Worm (Caenorhabditis elegans) whole organism, young adult: ENCODE data around the gene Y37D8A.26.

Experiments used
- F22D6.2 ChIP-seq: sonication (generic microtip); optimal IDR thresholded peaks from 2 replicates; lab custom pipeline; 2016; ENCODE audit warnings: mild to moderate bottlenecking, missing genetic modification characterization, missing compliant biosample characterization
- F23B12.7 ChIP-seq: sonication (generic microtip); optimal IDR thresholded peaks from 2 replicates; lab custom pipeline; 2017; ENCODE audit warnings: missing genetic modification characterization, mild to moderate bottlenecking, missing compliant biosample characterization, antibody characterized with exemption, moderate library complexity; ENCODE audit not compliant: insufficient read depth
- F55B11.4 ChIP-seq: sonication (generic microtip); optimal IDR thresholded peaks from 2 replicates; lab custom pipeline; 2016; ENCODE audit warnings: missing compliant biosample characterization, missing genetic modification characterization, borderline replicate concordance; ENCODE audit not compliant: insufficient read depth
- F57A8.1 ChIP-seq: fragments of 200-800 bp; sonication (Bioruptor generic); optimal IDR thresholded peaks from 2 replicates; lab custom pipeline; 2018; ENCODE audit warnings: mild to moderate bottlenecking, missing genetic modification characterization, moderate library complexity, missing compliant biosample characterization
- F57C9.4 ChIP-seq: sonication (generic microtip); optimal IDR thresholded peaks from 2 replicates; lab custom pipeline; 2017; ENCODE audit warnings: mild to moderate bottlenecking, missing genetic modification characterization, missing compliant biosample characterization
- K12H6.12 ChIP-seq: fragments of 200-800 bp; sonication (Bioruptor generic); optimal IDR thresholded peaks from 2 replicates; lab custom pipeline; 2018; ENCODE audit warnings: mild to moderate bottlenecking, missing genetic modification characterization, missing compliant biosample characterization
- T07F8.4 ChIP-seq: sonication (generic microtip); optimal IDR thresholded peaks from 2 replicates; lab custom pipeline; 2016; ENCODE audit warnings: mild to moderate bottlenecking, missing genetic modification characterization, moderate library complexity, missing compliant biosample characterization
- Y53F4B.3 ChIP-seq: fragments of 200-800 bp; sonication (Bioruptor generic); IDR thresholded peaks from 2 replicates; pipeline ENCODE4 v1.3.6; 2022; ENCODE audit warnings: missing genetic modification reagents, missing genetic modification characterization, missing compliant biosample characterization
- Y95B8A.8 ChIP-seq: fragments of 200-800 bp; sonication (Bioruptor generic); IDR thresholded peaks from 2 replicates; pipeline ENCODE4 v1.3.6; 2022; ENCODE audit warnings: missing genetic modification reagents, missing genetic modification characterization, missing compliant biosample characterization
- ZK185.1 ChIP-seq: sonication (generic microtip); optimal IDR thresholded peaks from 2 replicates; lab custom pipeline; 2016; ENCODE audit warnings: mild to moderate bottlenecking, missing genetic modification characterization, missing compliant biosample characterization; ENCODE audit not compliant: poor library complexity, severe bottlenecking
- atf-7 ChIP-seq: sonication (generic microtip); optimal IDR thresholded peaks from 2 replicates; lab custom pipeline; 2017; ENCODE audit warnings: mild to moderate bottlenecking, missing genetic modification characterization, missing compliant biosample characterization
- attf-3 ChIP-seq: fragments of 200-800 bp; sonication (Bioruptor generic); conservative IDR thresholded peaks from 2 replicates; pipeline ENCODE4 v1.3.6; 2022; ENCODE audit warnings: missing genetic modification reagents, missing genetic modification characterization, missing compliant biosample characterization
- attf-5 ChIP-seq: fragments of 200-800 bp; sonication (Bioruptor generic); optimal IDR thresholded peaks from 2 replicates; lab custom pipeline; 2018; ENCODE audit warnings: mild to moderate bottlenecking, missing genetic modification characterization, missing compliant biosample characterization
- cebp-1 ChIP-seq, 2 experiments: fragments of 200-800 bp in 1 of 2; sonication (Bioruptor generic) in 1 of 2; sonication (generic microtip) in 1 of 2; IDR thresholded peaks in 1 of 2; optimal IDR thresholded peaks in 1 of 2; 2 replicates each; pipeline versions ENCODE4 v1.3.6 to Lab custom; 2017 to 2022; ENCODE audit warnings: missing compliant biosample characterization in 2 of 2, missing genetic modification characterization in 2 of 2, mild to moderate bottlenecking in 1 of 2, missing genetic modification reagents in 1 of 2, moderate library complexity in 1 of 2
- ceh-79 ChIP-seq: sonication (generic microtip); optimal IDR thresholded peaks from 2 replicates; lab custom pipeline; 2017; ENCODE audit warnings: mild to moderate bottlenecking, missing genetic modification characterization, missing compliant biosample characterization
- chd-7 ChIP-seq: sonication (generic microtip); optimal IDR thresholded peaks from 2 replicates; lab custom pipeline; 2016; ENCODE audit warnings: mild to moderate bottlenecking, missing genetic modification characterization, moderate library complexity, missing compliant biosample characterization
- dpff-1 ChIP-seq: sonication (generic microtip); optimal IDR thresholded peaks from 2 replicates; lab custom pipeline; 2017; ENCODE audit warnings: mild to moderate bottlenecking, missing genetic modification characterization, missing compliant biosample characterization
- dpl-1 ChIP-seq: fragments of 150-350 bp; optimal IDR thresholded peaks from 2 replicates; lab custom pipeline; 2014; ENCODE audit warnings: missing biosample characterization, missing genetic modification reagents, missing genetic modification characterization
- efl-1 ChIP-seq: fragments of 150-350 bp; optimal IDR thresholded peaks from 2 replicates; lab custom pipeline; 2014; ENCODE audit warnings: missing biosample characterization, missing genetic modification reagents, missing genetic modification characterization
- egl-44 ChIP-seq: fragments of 200-800 bp; sonication (Bioruptor generic); IDR thresholded peaks from 2 replicates; pipeline ENCODE4 v1.3.6; 2022; ENCODE audit warnings: missing genetic modification reagents, missing genetic modification characterization, missing compliant biosample characterization
- ets-4 ChIP-seq: fragments of 200-800 bp; sonication (Bioruptor generic); optimal IDR thresholded peaks from 2 replicates; lab custom pipeline; 2018; ENCODE audit warnings: mild to moderate bottlenecking, missing genetic modification characterization, missing compliant biosample characterization
- gei-17 ChIP-seq: fragments of 200-800 bp; sonication (Bioruptor generic); optimal IDR thresholded peaks from 2 replicates; lab custom pipeline; 2018; ENCODE audit warnings: mild to moderate bottlenecking, missing genetic modification characterization, missing compliant biosample characterization
- hmg-20 ChIP-seq: fragments of 200-800 bp; sonication (Bioruptor generic); IDR thresholded peaks from 2 replicates; pipeline ENCODE4 v1.3.6; 2022; ENCODE audit warnings: missing genetic modification reagents, missing genetic modification characterization, missing compliant biosample characterization
- hrde-1 ChIP-seq: sonication (generic microtip); optimal IDR thresholded peaks from 2 replicates; lab custom pipeline; 2016; ENCODE audit warnings: missing genetic modification characterization, mild to moderate bottlenecking, missing compliant biosample characterization, moderate library complexity, missing genotype, missing genetic modification reagents, borderline replicate concordance
- lin-26 ChIP-seq: fragments of 200-800 bp; sonication (Bioruptor generic); IDR thresholded peaks from 2 replicates; pipeline ENCODE4 v1.3.6; 2022; ENCODE audit warnings: missing genetic modification reagents, missing genetic modification characterization, missing compliant biosample characterization
- lin-35 ChIP-seq, 3 experiments: fragments of 150-350 bp in 2 of 3; sonication (generic microtip) in 1 of 3; optimal IDR thresholded peaks; 2 replicates each; lab custom pipeline; 2014 to 2018; ENCODE audit warnings: missing biosample characterization in 3 of 3, missing genetic modification characterization in 3 of 3, missing genetic modification reagents in 3 of 3
- madf-3 ChIP-seq: fragments of 200-800 bp; sonication (Bioruptor generic); IDR thresholded peaks from 2 replicates; pipeline ENCODE4 v1.3.6; 2022; ENCODE audit warnings: missing genetic modification reagents, missing genetic modification characterization, missing compliant biosample characterization
- madf-8 ChIP-seq: fragments of 200-800 bp; sonication (Bioruptor generic); conservative IDR thresholded peaks from 2 replicates; pipeline ENCODE4 v1.3.6; 2022; ENCODE audit warnings: missing genetic modification reagents, missing genetic modification characterization, missing compliant biosample characterization
- mel-28 ChIP-seq: sonication (generic microtip); optimal IDR thresholded peaks from 2 replicates; lab custom pipeline; 2016; ENCODE audit warnings: borderline replicate concordance, mild to moderate bottlenecking, missing genetic modification characterization, missing compliant biosample characterization
- mxl-1 ChIP-seq: sonication (generic microtip); optimal IDR thresholded peaks from 2 replicates; lab custom pipeline; 2016; ENCODE audit warnings: missing genetic modification characterization, missing compliant biosample characterization
- nfya-1 ChIP-seq: sonication (generic microtip); optimal IDR thresholded peaks from 2 replicates; lab custom pipeline; 2017; ENCODE audit warnings: antibody characterized with exemption, missing compliant biosample characterization, missing genetic modification characterization, borderline replicate concordance; ENCODE audit not compliant: insufficient read depth
- nfya-2 ChIP-seq: fragments of 200-800 bp; sonication (Bioruptor generic); IDR thresholded peaks from 2 replicates; pipeline ENCODE4 v1.3.6; 2022; ENCODE audit warnings: missing genetic modification reagents, missing genetic modification characterization, missing compliant biosample characterization
- nhr-120 ChIP-seq: fragments of 200-800 bp; sonication (Bioruptor generic); IDR thresholded peaks from 2 replicates; pipeline ENCODE4 v1.3.6; 2022; ENCODE audit warnings: missing genetic modification characterization, missing compliant biosample characterization
- pha-4 ChIP-seq: fragments of 150-350 bp; sonication (generic microtip); optimal IDR thresholded peaks from 2 replicates; lab custom pipeline; 2014; ENCODE audit warnings: missing biosample characterization, missing genetic modification reagents, missing genetic modification characterization
- rcor-1 ChIP-seq: fragments of 200-800 bp; sonication (Bioruptor generic); IDR thresholded peaks from 2 replicates; pipeline ENCODE4 v1.3.6; 2022; ENCODE audit warnings: missing genetic modification reagents, missing genetic modification characterization, missing compliant biosample characterization
- sea-2 ChIP-seq: fragments of 200-800 bp; sonication (Bioruptor generic); IDR thresholded peaks from 2 replicates; pipeline ENCODE4 v1.3.6; 2022; ENCODE audit warnings: missing genetic modification characterization, missing compliant biosample characterization
- snpc-1.1 ChIP-seq: sonication (generic microtip); optimal IDR thresholded peaks from 2 replicates; lab custom pipeline; 2017; ENCODE audit warnings: missing genetic modification characterization, mild to moderate bottlenecking, missing compliant biosample characterization, antibody characterized with exemption, moderate library complexity, missing genotype, missing genetic modification reagents; ENCODE audit not compliant: insufficient read depth
- snpc-3.4 ChIP-seq: sonication (generic microtip); optimal IDR thresholded peaks from 2 replicates; lab custom pipeline; 2017; ENCODE audit warnings: missing genetic modification characterization, mild to moderate bottlenecking, missing compliant biosample characterization, antibody characterized with exemption, moderate library complexity, missing genotype, missing genetic modification reagents
- somi-1 ChIP-seq: fragments of 200-800 bp; sonication (Bioruptor generic); optimal IDR thresholded peaks from 2 replicates; lab custom pipeline; 2018; ENCODE audit warnings: mild to moderate bottlenecking, missing genetic modification characterization, missing compliant biosample characterization
- tbp1 ChIP-seq: fragments of 200-800 bp; sonication (Bioruptor generic); optimal IDR thresholded peaks from 2 replicates; lab custom pipeline; 2018; ENCODE audit warnings: mild to moderate bottlenecking, missing genetic modification characterization, missing compliant biosample characterization
- tlf-1 ChIP-seq: fragments of 200-800 bp; sonication (Bioruptor generic); optimal IDR thresholded peaks from 2 replicates; lab custom pipeline; 2018; ENCODE audit warnings: mild to moderate bottlenecking, missing genetic modification characterization, missing compliant biosample characterization
- unc-130 ChIP-seq: sonication (generic microtip); optimal IDR thresholded peaks from 2 replicates; lab custom pipeline; 2016; ENCODE audit warnings: missing genetic modification reagents, missing genetic modification characterization, missing compliant biosample characterization
- xnd-1 ChIP-seq: sonication (generic microtip); optimal IDR thresholded peaks from 2 replicates; lab custom pipeline; 2016; ENCODE audit warnings: missing genotype, missing genetic modification reagents, missing genetic modification characterization, missing compliant biosample characterization

Gene Y37D8A.26

ce11 chrIII:12856628-12857027, at the start of gene Y37D8A.26:
Gene Y37D8A.26 (minus strand): TSS chrIII:12856728.
- no peak for TF ChIP-seq nfya-1
- TF ChIP-seq mxl-1 (tag; lab: Kevin White, UChicago) = no peak
- TF ChIP-seq F57A8.1 (GFP tag; lab: Kevin White, UChicago) = no peak
- no peak for TF ChIP-seq dpl-1
- no peak for TF ChIP-seq egl-44 (GFP tag; lab: Robert Waterston, UW)
- TF ChIP-seq F23B12.7 (tag; lab: Kevin White, UChicago) = no peak
- no peak for TF ChIP-seq snpc-1.1 (tag; lab: Kevin White, UChicago)
- TF ChIP-seq tlf-1 = no peak
- TF ChIP-seq nfya-2 (GFP tag; lab: Robert Waterston, UW) = no peak
- TF ChIP-seq mel-28 (tag; lab: Kevin White, UChicago) = no peak

DNA sequence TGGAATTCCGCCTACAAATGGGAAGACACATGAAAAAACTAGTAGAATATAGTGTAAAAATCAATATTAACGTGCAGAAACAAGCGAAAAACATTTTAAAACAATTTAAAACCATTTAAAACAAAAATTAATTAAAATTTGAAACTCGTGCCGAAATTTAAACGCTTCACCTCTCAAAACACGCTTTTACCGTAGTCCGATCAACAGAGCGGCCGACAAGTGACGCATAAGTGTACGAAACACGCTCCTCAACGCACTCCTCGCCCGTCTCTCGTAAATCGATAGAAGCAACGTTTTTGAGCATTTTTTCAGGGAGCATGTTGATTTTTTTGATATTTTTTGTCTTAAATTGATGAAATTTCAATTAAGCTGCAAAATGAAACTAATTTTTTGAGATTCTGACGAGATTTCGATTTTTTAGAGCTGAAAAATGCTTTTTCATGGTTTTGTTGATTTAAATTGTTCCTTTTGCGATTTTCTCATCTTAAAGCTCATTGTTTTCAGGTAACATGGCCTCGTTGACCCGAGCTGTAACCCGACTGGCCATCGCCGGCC, 48.5 kb upstream of the Y37D8A.26 start, which contains the start of gene cox-5A:
Gene cox-5A (plus strand): TSS at position 505 of the 555 bp plus-strand sequence.
- TF ChIP-seq attf-5 (GFP tag; lab: Kevin White, UChicago) = peak; percentile 99
- peak; percentile 69 for TF ChIP-seq hrde-1 (tag; lab: Kevin White, UChicago)
- TF ChIP-seq tbp1 (GFP tag; lab: Kevin White, UChicago) = peak; percentile 80
- peak; percentile 75 for TF ChIP-seq cebp-1 (GFP tag; IDR thresholded peaks at IDR 0.05; lab: Robert Waterston, UW)
- TF ChIP-seq cebp-1 (tag; optimal IDR thresholded peaks at IDR 0.05; lab: Kevin White, UChicago) = peak; percentile 96
- peak; percentile 92 for TF ChIP-seq dpff-1 (tag; lab: Kevin White, UChicago)
- TF ChIP-seq Y95B8A.8 (GFP tag; lab: Robert Waterston, UW) = peak; percentile 98
- no peak for TF ChIP-seq mxl-1 (tag; lab: Kevin White, UChicago)
- TF ChIP-seq somi-1 (GFP tag; lab: Kevin White, UChicago) = peak; percentile 98
- TF ChIP-seq Y53F4B.3 = peak; percentile 47; the same call in 1 of the 2 replicates
- TF ChIP-seq F22D6.2 (tag; lab: Kevin White, UChicago) = peak; percentile 93
- peak; percentile 87 for TF ChIP-seq ceh-79 (tag; lab: Kevin White, UChicago)
- peak; percentile 92 for TF ChIP-seq gei-17
- TF ChIP-seq efl-1 (GFP tag; lab: Kevin White, UChicago) = peak; percentile 94
- peak; percentile 87 for TF ChIP-seq unc-130 (GFP tag; lab: Kevin White, UChicago)
- TF ChIP-seq ets-4 = peak; percentile 88
- peak; percentile 98 for TF ChIP-seq K12H6.12 (tag; lab: Kevin White, UChicago)
- TF ChIP-seq lin-35 (GFP tag; optimal IDR thresholded peaks at IDR 0.05; lab: Kevin White, UChicago) = peak; percentile 78 to 99 (median 94)
- TF ChIP-seq F55B11.4 (tag; lab: Kevin White, UChicago) = no peak
- peak; percentile 87 for TF ChIP-seq madf-8
- TF ChIP-seq ZK185.1 = peak; percentile 98
- TF ChIP-seq xnd-1 (tag; lab: Kevin White, UChicago) = peak; percentile 75
- TF ChIP-seq atf-7 (tag; lab: Kevin White, UChicago) = peak; percentile 97
- peak; percentile 95 for TF ChIP-seq hmg-20
- TF ChIP-seq F23B12.7 (tag; lab: Kevin White, UChicago) = peak; percentile 98
- TF ChIP-seq attf-3 (GFP tag; lab: Robert Waterston, UW) = peak; percentile 83
- peak; percentile 98 for TF ChIP-seq snpc-3.4 (tag; lab: Kevin White, UChicago)
- peak; percentile 72; the same call in 1 of the 2 replicates for TF ChIP-seq lin-26 (GFP tag; lab: Robert Waterston, UW)
- peak; percentile 91 for TF ChIP-seq sea-2 (GFP tag; lab: Robert Waterston, UW)
- 0 out of 2 replicates have a peak, but pooled peaks have one; percentile 61 for TF ChIP-seq nhr-120 (GFP tag; lab: Robert Waterston, UW)
- peak; percentile 98 for TF ChIP-seq rcor-1 (GFP tag; lab: Robert Waterston, UW)
- peak; percentile 85; the same call in 1 of the 2 replicates for TF ChIP-seq nfya-2 (GFP tag; lab: Robert Waterston, UW)
- TF ChIP-seq F57A8.1 (GFP tag; lab: Kevin White, UChicago) = no peak
- peak; percentile 97 for TF ChIP-seq madf-3
- TF ChIP-seq T07F8.4 = peak; percentile 62
- TF ChIP-seq dpl-1 = peak; percentile 99
- peak; percentile 98 for TF ChIP-seq chd-7
- TF ChIP-seq pha-4 (tag; lab: Kevin White, UChicago) = peak; percentile 98
- TF ChIP-seq F57C9.4 (tag; lab: Kevin White, UChicago) = peak; percentile 93
- TF ChIP-seq egl-44 (GFP tag; lab: Robert Waterston, UW) = peak; percentile 77
